Worm (Caenorhabditis elegans): ENCODE measurements around the gene ttc-17.

- no peak for TF ChIP-seq aly-2 (tag; optimal IDR thresholded peaks at IDR 0.05)
- TF ChIP-seq lin-15B (tag; optimal IDR thresholded peaks at IDR 0.05), result no peak
- no peak for TF ChIP-seq lin-39 (tag; optimal IDR thresholded peaks at IDR 0.05)
- no peak for TF ChIP-seq egl-5 (tag; optimal IDR thresholded peaks at IDR 0.05)
These were observed 15.4 kb downstream of the ttc-17 start, which contains the start of gene nhr-195 for ce11 chrV:8972271-8972670.

Data from whole organism, L3 larva.